Fruit fly (Drosophila melanogaster) whole organism, embryonic: ENCODE measurements around the gene CG13039.

Source experiments
- Aef1 ChIP-seq: fragments of 200-800 bp; sonication (Bioruptor generic); IDR thresholded peaks from 3 replicates; pipeline ENCODE4 v1.3.6; 2022; ENCODE audit warnings: missing biosample characterization, missing genetic modification characterization
- Bdp1 ChIP-seq: fragments of 200-800 bp; sonication (Bioruptor generic); optimal IDR thresholded peaks from 3 replicates; lab custom pipeline; 2016; ENCODE audit warnings: missing biosample characterization, missing genetic modification characterization
- BtbVII ChIP-seq: fragments of 200-800 bp; sonication (Bioruptor generic); optimal IDR thresholded peaks from 3 replicates; lab custom pipeline; 2017; ENCODE audit warnings: missing biosample characterization, mild to moderate bottlenecking, missing genetic modification characterization
- CG10147 ChIP-seq: fragments of 200-800 bp; sonication (Bioruptor generic); optimal IDR thresholded peaks from 2 replicates; lab custom pipeline; 2019; ENCODE audit warnings: missing biosample characterization, mild to moderate bottlenecking, missing genetic modification characterization, moderate library complexity
- CG10959 ChIP-seq: fragments of 200-800 bp; sonication (Bioruptor generic); IDR thresholded peaks from 2 replicates; pipeline ENCODE4 v1.3.6; 2022; ENCODE audit warnings: missing biosample characterization, missing genetic modification characterization
- CG10979 ChIP-seq: fragments of 200-800 bp; sonication (Bioruptor generic); optimal IDR thresholded peaks from 2 replicates; lab custom pipeline; 2018; ENCODE audit warnings: missing biosample characterization, mild to moderate bottlenecking, missing genetic modification characterization, moderate library complexity
- CG13624 ChIP-seq: fragments of 200-800 bp; sonication (Bioruptor generic); optimal IDR thresholded peaks from 2 replicates; lab custom pipeline; 2016; ENCODE audit warnings: missing biosample characterization, missing genetic modification characterization
- CG15073 ChIP-seq: fragments of 200-800 bp; sonication (Bioruptor generic); optimal IDR thresholded peaks from 2 replicates; lab custom pipeline; 2016; ENCODE audit warnings: missing biosample characterization, missing genetic modification characterization
- CG17186 ChIP-seq: fragments of 200-800 bp; sonication (Bioruptor generic); optimal IDR thresholded peaks from 3 replicates; lab custom pipeline; 2017; ENCODE audit warnings: missing biosample characterization, missing genetic modification reagents, missing genetic modification characterization
- CG2116 ChIP-seq: fragments of 200-800 bp; sonication (Bioruptor generic); optimal IDR thresholded peaks from 3 replicates; lab custom pipeline; 2018; ENCODE audit warnings: missing biosample characterization, mild to moderate bottlenecking, missing genetic modification characterization
- CG34224 ChIP-seq: fragments of 200-800 bp; sonication (Bioruptor generic); IDR thresholded peaks from 3 replicates; pipeline ENCODE4 v1.3.6; 2022; ENCODE audit warnings: missing biosample characterization, missing genetic modification characterization; ENCODE audit not compliant: partially characterized antibody
- CG34422 ChIP-seq: fragments of 200-800 bp; sonication (Bioruptor generic); IDR thresholded peaks from 3 replicates; pipeline ENCODE4 v1.3.6; 2022; ENCODE audit warnings: missing biosample characterization, missing genetic modification characterization
- CG5180 ChIP-seq: fragments of 200-800 bp; sonication (Bioruptor generic); optimal IDR thresholded peaks from 3 replicates; lab custom pipeline; 2017; ENCODE audit warnings: missing biosample characterization, missing genetic modification characterization, mild to moderate bottlenecking, moderate library complexity, missing genetic modification reagents
- CG6254 ChIP-seq: fragments of 200-800 bp; sonication (Bioruptor generic); optimal IDR thresholded peaks from 3 replicates; lab custom pipeline; 2017; ENCODE audit warnings: mild to moderate bottlenecking, missing biosample characterization, missing genetic modification reagents, missing genetic modification characterization
- CG6791 ChIP-seq: fragments of 200-800 bp; sonication (Bioruptor generic); IDR thresholded peaks from 3 replicates; pipeline ENCODE4 v1.3.6; 2022; ENCODE audit warnings: missing biosample characterization, missing genetic modification characterization; ENCODE audit not compliant: partially characterized antibody
- CG7271 ChIP-seq: fragments of 200-800 bp; sonication (Bioruptor generic); optimal IDR thresholded peaks from 2 replicates; lab custom pipeline; 2018; ENCODE audit warnings: missing biosample characterization, mild to moderate bottlenecking, missing genetic modification characterization, moderate library complexity
- CG7357 ChIP-seq: fragments of 200-800 bp; sonication (Bioruptor generic); IDR thresholded peaks from 3 replicates; pipeline ENCODE4 v1.3.6; 2022; ENCODE audit warnings: missing biosample characterization, missing genetic modification characterization
- CG7839 ChIP-seq: fragments of 200-800 bp; sonication (Bioruptor generic); optimal IDR thresholded peaks from 3 replicates; lab custom pipeline; 2018; ENCODE audit warnings: missing biosample characterization, mild to moderate bottlenecking, missing genetic modification characterization, moderate library complexity
- CG7963 ChIP-seq: fragments of 200-800 bp; sonication (Bioruptor generic); IDR thresholded peaks from 3 replicates; pipeline ENCODE4 v1.3.6; 2022; ENCODE audit warnings: missing biosample characterization, missing genetic modification characterization; ENCODE audit not compliant: partially characterized antibody
- CG8765 ChIP-seq: fragments of 200-800 bp; sonication (Bioruptor generic); IDR thresholded peaks from 2 replicates; pipeline ENCODE4 v1.3.6; 2022; ENCODE audit warnings: missing biosample characterization, missing genetic modification characterization
- CTCF ChIP-seq: fragments of 200-800 bp; sonication (Bioruptor generic); optimal IDR thresholded peaks from 2 replicates; lab custom pipeline; 2017; ENCODE audit warnings: missing biosample characterization, mild to moderate bottlenecking, missing genetic modification characterization, moderate library complexity
- Camta ChIP-seq: fragments of 200-800 bp; sonication (Bioruptor generic); optimal IDR thresholded peaks from 2 replicates; lab custom pipeline; 2016; ENCODE audit warnings: missing biosample characterization, missing genetic modification characterization
- H2.0 ChIP-seq: fragments of 200-800 bp; sonication (Bioruptor generic); IDR thresholded peaks from 2 replicates; pipeline ENCODE4 v1.3.6; 2022; ENCODE audit warnings: missing biosample characterization, missing genetic modification characterization
- Med ChIP-seq: fragments of 200-800 bp; sonication (Bioruptor generic); peaks from one replicate; lab custom pipeline; 2016; ENCODE audit warnings: missing biosample characterization, missing genetic modification characterization, mild to moderate bottlenecking, inconsistent platforms, moderate library complexity
- Mrtf ChIP-seq: fragments of 200-800 bp; sonication (Bioruptor generic); IDR thresholded peaks from 3 replicates; pipeline ENCODE4 v1.3.6; 2022; ENCODE audit warnings: missing biosample characterization, missing genetic modification characterization
- Myb ChIP-seq: fragments of 200-800 bp; sonication (Bioruptor generic); optimal IDR thresholded peaks from 2 replicates; lab custom pipeline; 2016; ENCODE audit warnings: missing biosample characterization, missing genetic modification characterization
- TFAM ChIP-seq: fragments of 200-800 bp; sonication (Bioruptor generic); optimal IDR thresholded peaks from 2 replicates; lab custom pipeline; 2017; ENCODE audit warnings: missing biosample characterization, missing genetic modification characterization, inconsistent platforms
- Xbp1 ChIP-seq: fragments of 200-800 bp; sonication (Bioruptor generic); optimal IDR thresholded peaks from 3 replicates; lab custom pipeline; 2016; ENCODE audit warnings: missing biosample characterization, mild to moderate bottlenecking, missing genetic modification characterization
- bab2 ChIP-seq: fragments of 200-800 bp; sonication (Bioruptor generic); optimal IDR thresholded peaks from 2 replicates; lab custom pipeline; 2016; ENCODE audit warnings: missing biosample characterization, missing genetic modification characterization
- bigmax ChIP-seq: fragments of 200-800 bp; sonication (Bioruptor generic); optimal IDR thresholded peaks from 2 replicates; lab custom pipeline; 2018; ENCODE audit warnings: missing biosample characterization, mild to moderate bottlenecking, missing genetic modification characterization
- crc ChIP-seq: fragments of 200-800 bp; sonication (Bioruptor generic); optimal IDR thresholded peaks from 2 replicates; lab custom pipeline; 2016; ENCODE audit warnings: missing biosample characterization, missing genetic modification characterization
- dan ChIP-seq: fragments of 200-800 bp; sonication (Bioruptor generic); IDR thresholded peaks from 2 replicates; pipeline ENCODE4 v1.3.6; 2022; ENCODE audit warnings: missing biosample characterization, missing genetic modification characterization
- emc ChIP-seq: fragments of 200-800 bp; sonication (Bioruptor generic); optimal IDR thresholded peaks from 2 replicates; lab custom pipeline; 2016; ENCODE audit warnings: missing biosample characterization, missing genetic modification characterization
- fru ChIP-seq: fragments of >200 bp; optimal IDR thresholded peaks from 2 replicates; lab custom pipeline; 2017
- fu2 ChIP-seq: fragments of 200-800 bp; sonication (Bioruptor generic); optimal IDR thresholded peaks from 2 replicates; lab custom pipeline; 2016; ENCODE audit warnings: missing biosample characterization, missing genetic modification characterization
- kay ChIP-seq: fragments of 200-800 bp; sonication (Bioruptor generic); optimal IDR thresholded peaks from 2 replicates; lab custom pipeline; 2016; ENCODE audit warnings: missing biosample characterization, missing genetic modification characterization
- lola ChIP-seq, 3 experiments: fragments of >200 bp in 2 of 3; fragments of 200-800 bp in 1 of 3; sonication (Bioruptor generic) in 1 of 3; optimal IDR thresholded peaks; 2 replicates each; lab custom pipeline; 2017 to 2019; ENCODE audit warnings: missing biosample characterization in 3 of 3, missing genetic modification characterization in 3 of 3, mild to moderate bottlenecking in 1 of 3, moderate library complexity in 1 of 3
- nmo ChIP-seq: fragments of 200-800 bp; sonication (Bioruptor generic); optimal IDR thresholded peaks from 2 replicates; lab custom pipeline; 2018; ENCODE audit warnings: missing biosample characterization, mild to moderate bottlenecking, missing genetic modification characterization, moderate library complexity
- otp ChIP-seq: fragments of 200-800 bp; sonication (Bioruptor generic); IDR thresholded peaks from 3 replicates; pipeline ENCODE4, ENCODE4 v1.3.6; 2022; ENCODE audit warnings: missing biosample characterization, missing genetic modification characterization
- pita ChIP-seq: fragments of 200-800 bp; sonication (Bioruptor generic); optimal IDR thresholded peaks from 2 replicates; lab custom pipeline; 2017; ENCODE audit warnings: missing biosample characterization, mild to moderate bottlenecking, missing genetic modification characterization
- psq ChIP-seq: fragments of 200-800 bp; sonication (Bioruptor generic); optimal IDR thresholded peaks from 2 replicates; lab custom pipeline; 2017; ENCODE audit warnings: missing biosample characterization, missing genetic modification characterization
- rib ChIP-seq: fragments of 200-800 bp; sonication (Bioruptor generic); IDR thresholded peaks from 2 replicates; pipeline ENCODE4 v1.3.6; 2022; ENCODE audit warnings: missing biosample characterization, missing genetic modification characterization
- salm ChIP-seq: fragments of 200-800 bp; sonication (Bioruptor generic); optimal IDR thresholded peaks from 2 replicates; lab custom pipeline; 2018; ENCODE audit warnings: missing biosample characterization, mild to moderate bottlenecking, missing genetic modification characterization
- schlank ChIP-seq: fragments of 200-800 bp; sonication (Bioruptor generic); optimal IDR thresholded peaks from 2 replicates; lab custom pipeline; 2018; ENCODE audit warnings: missing biosample characterization, mild to moderate bottlenecking, missing genetic modification characterization
- vfl ChIP-seq: fragments of 200-800 bp; sonication (Bioruptor generic); optimal IDR thresholded peaks from 2 replicates; lab custom pipeline; 2016; ENCODE audit warnings: missing biosample characterization, missing genetic modification characterization
- zen2 ChIP-seq: fragments of 200-800 bp; sonication (Bioruptor generic); IDR thresholded peaks from 3 replicates; pipeline ENCODE4 v1.3.6; 2022; ENCODE audit warnings: missing biosample characterization, missing genetic modification characterization; ENCODE audit not compliant: partially characterized antibody
- zf30C ChIP-seq: fragments of 200-800 bp; sonication (Bioruptor generic); optimal IDR thresholded peaks from 3 replicates; lab custom pipeline; 2018; ENCODE audit warnings: missing biosample characterization, mild to moderate bottlenecking, missing genetic modification characterization
- zfh2 ChIP-seq: fragments of 200-800 bp; sonication (Bioruptor generic); optimal IDR thresholded peaks from 2 replicates; lab custom pipeline; 2016; ENCODE audit warnings: missing biosample characterization, missing genetic modification characterization

Gene CG13039

dm6 chr3L:16351770-16352429, 25.3 kb upstream of the CG13039 start, which contains the start of the genes Golgin104 and Tcs3 (continued):
- TF ChIP-seq nmo: peak; percentile 8
- TF ChIP-seq bigmax (GFP tag; lab: Kevin White, UChicago): peak; percentile 40
- no peak for TF ChIP-seq zen2 (GFP tag; lab: Robert Waterston, UW)
- TF ChIP-seq zfh2 (GFP tag; lab: Kevin White, UChicago): no peak
- no peak for TF ChIP-seq pita
- TF ChIP-seq Mrtf (GFP tag; lab: Robert Waterston, UW): no peak
- TF ChIP-seq CG34422 (GFP tag; lab: Robert Waterston, UW): peak; percentile 49; the same call in 1 of the 3 replicates
- no peak for TF ChIP-seq fu2
- TF ChIP-seq CG10147 (GFP tag; lab: Kevin White, UChicago): no peak
- no peak for TF ChIP-seq CG10959
- no peak for TF ChIP-seq dan (GFP tag; lab: Robert Waterston, UW)
- TF ChIP-seq CTCF (GFP tag; lab: Kevin White, UChicago): no peak
- TF ChIP-seq rib (GFP tag; lab: Robert Waterston, UW): no peak
- no peak for TF ChIP-seq Camta
- TF ChIP-seq CG15073: no peak
- no peak for TF ChIP-seq BtbVII
- no peak for TF ChIP-seq kay
- no peak for TF ChIP-seq CG10979 (tag; lab: Kevin White, UChicago)
- no peak for TF ChIP-seq CG5180 (GFP tag; lab: Kevin White, UChicago)
- no peak for TF ChIP-seq TFAM (GFP tag; lab: Kevin White, UChicago)
- no peak for TF ChIP-seq CG7839 (tag; lab: Kevin White, UChicago)
- no peak for TF ChIP-seq CG7271 (tag; lab: Kevin White, UChicago)
- TF ChIP-seq vfl (GFP tag; lab: Kevin White, UChicago): no peak
- no peak for TF ChIP-seq H2.0 (GFP tag; lab: Robert Waterston, UW)
- no peak for TF ChIP-seq lola (GFP tag; optimal IDR thresholded peaks at IDR 0.05; lab: Kevin White, UChicago)
- no peak for TF ChIP-seq CG2116 (GFP tag; lab: Kevin White, UChicago)
- TF ChIP-seq otp (GFP tag; lab: Robert Waterston, UW): 0 out of 3 replicates have a peak, but pooled peaks have one; percentile 21
- no peak for TF ChIP-seq salm
- peak; percentile 30 for TF ChIP-seq CG17186
- TF ChIP-seq Myb: peak; percentile 31
- TF ChIP-seq Aef1 (GFP tag; lab: Robert Waterston, UW): no peak
- TF ChIP-seq bab2: no peak
- no peak for TF ChIP-seq CG8765 (GFP tag; lab: Robert Waterston, UW)
- no peak for TF ChIP-seq CG34224 (GFP tag; lab: Robert Waterston, UW)
- no peak for TF ChIP-seq schlank (tag; lab: Kevin White, UChicago)
- TF ChIP-seq Xbp1 (GFP tag; lab: Kevin White, UChicago): no peak
- TF ChIP-seq psq (GFP tag; lab: Kevin White, UChicago): no peak
- no peak for TF ChIP-seq crc (GFP tag; lab: Kevin White, UChicago)
- no peak for TF ChIP-seq zf30C
- TF ChIP-seq CG6254 (GFP tag; lab: Kevin White, UChicago): no peak

dm6 chr3L:16349686-16350085, 23.1 kb upstream of the CG13039 start:
- TF ChIP-seq otp (GFP tag; lab: Robert Waterston, UW) (no peak), Med (GFP tag; lab: Kevin White, UChicago) (peak; percentile 5), fru (no peak), CG7963 (GFP tag; lab: Robert Waterston, UW) (0 out of 3 replicates have a peak, but pooled peaks have one; percentile 8), CG15073 (no peak), CG6791 (GFP tag; lab: Robert Waterston, UW) (0 out of 3 replicates have a peak, but pooled peaks have one; percentile 43), emc (no peak), CG7357 (GFP tag; lab: Robert Waterston, UW) (no peak), CG13624 (no peak), Bdp1 (GFP tag; lab: Kevin White, UChicago) (peak; percentile 95)
